Fruit fly (Drosophila melanogaster) whole organism, embryonic: Measurements from ENCODE around the gene RPA1.
A peak's percentile ranks its signal among the peaks of the same experiment; 100 is the strongest.

Experiments
- Abd-B ChIP-seq: fragments of 200-800 bp; sonication (Bioruptor generic); optimal IDR thresholded peaks from 2 replicates; lab custom pipeline; 2018; ENCODE audit warnings: missing biosample characterization, mild to moderate bottlenecking, missing genetic modification characterization, moderate library complexity
- Blimp-1 ChIP-seq: fragments of 200-800 bp; sonication (Bioruptor generic); optimal IDR thresholded peaks from 3 replicates; lab custom pipeline; 2018; ENCODE audit warnings: missing biosample characterization, missing genetic modification characterization, mild to moderate bottlenecking, moderate library complexity, missing genetic modification reagents
- CG10209 ChIP-seq: fragments of 200-800 bp; sonication (Bioruptor generic); optimal IDR thresholded peaks from 3 replicates; lab custom pipeline; 2017; ENCODE audit warnings: missing biosample characterization, mild to moderate bottlenecking, missing genetic modification characterization, missing genetic modification reagents
- CG10267 ChIP-seq: fragments of 200-800 bp; sonication (Bioruptor generic); optimal IDR thresholded peaks from 2 replicates; lab custom pipeline; 2018; ENCODE audit warnings: missing biosample characterization, mild to moderate bottlenecking, missing genetic modification characterization, moderate library complexity
- CG10979 ChIP-seq: fragments of 200-800 bp; sonication (Bioruptor generic); optimal IDR thresholded peaks from 2 replicates; lab custom pipeline; 2018; ENCODE audit warnings: missing biosample characterization, mild to moderate bottlenecking, missing genetic modification characterization, moderate library complexity
- CG11504 ChIP-seq: fragments of 200-800 bp; sonication (Bioruptor generic); optimal IDR thresholded peaks from 3 replicates; lab custom pipeline; 2019; ENCODE audit warnings: missing biosample characterization, mild to moderate bottlenecking, missing genetic modification characterization, moderate library complexity
- CG1233 ChIP-seq: fragments of 200-800 bp; sonication (Bioruptor generic); optimal IDR thresholded peaks from 4 replicates; lab custom pipeline; 2018; ENCODE audit warnings: missing biosample characterization, mild to moderate bottlenecking, missing genetic modification characterization
- CG12659 ChIP-seq: fragments of 200-800 bp; sonication (Bioruptor generic); optimal IDR thresholded peaks from 3 replicates; lab custom pipeline; 2017; ENCODE audit warnings: mild to moderate bottlenecking, missing biosample characterization, missing genetic modification reagents, missing genetic modification characterization
- CG13424 ChIP-seq: fragments of 200-800 bp; sonication (Bioruptor generic); optimal IDR thresholded peaks from 2 replicates; lab custom pipeline; 2019; ENCODE audit warnings: missing biosample characterization, mild to moderate bottlenecking, missing genetic modification characterization, moderate library complexity
- CG17829 ChIP-seq: fragments of 200-800 bp; optimal IDR thresholded peaks from 2 replicates; lab custom pipeline; 2019; ENCODE audit warnings: missing biosample characterization, mild to moderate bottlenecking, missing genetic modification characterization, moderate library complexity
- CG1832 ChIP-seq: fragments of 200-800 bp; sonication (Bioruptor generic); optimal IDR thresholded peaks from 2 replicates; lab custom pipeline; 2017; ENCODE audit warnings: missing biosample characterization, mild to moderate bottlenecking, missing genetic modification characterization, inconsistent platforms
- CG2199 ChIP-seq: fragments of 200-800 bp; sonication (Bioruptor generic); IDR thresholded peaks from 3 replicates; pipeline ENCODE4 v1.3.6; 2022; ENCODE audit warnings: missing biosample characterization, missing genetic modification characterization
- CG3281 ChIP-seq: fragments of 200-800 bp; sonication (Bioruptor generic); optimal IDR thresholded peaks from 3 replicates; lab custom pipeline; 2017; ENCODE audit warnings: missing biosample characterization, mild to moderate bottlenecking, missing genetic modification characterization
- CG3726 ChIP-seq: fragments of 200-800 bp; sonication (Bioruptor generic); IDR thresholded peaks from 3 replicates; pipeline ENCODE4, ENCODE4 v1.3.6; 2022; ENCODE audit warnings: missing biosample characterization, missing genetic modification characterization
- CG4328 ChIP-seq: fragments of 200-800 bp; sonication (Bioruptor generic); optimal IDR thresholded peaks from 3 replicates; lab custom pipeline; 2017; ENCODE audit warnings: missing biosample characterization, missing genetic modification reagents, missing genetic modification characterization
- CG6654 ChIP-seq: fragments of 200-800 bp; sonication (Bioruptor generic); optimal IDR thresholded peaks from 2 replicates; lab custom pipeline; 2017; ENCODE audit warnings: missing biosample characterization, mild to moderate bottlenecking, missing genetic modification characterization
- CG6813 ChIP-seq: fragments of 200-800 bp; sonication (Bioruptor generic); optimal IDR thresholded peaks from 2 replicates; lab custom pipeline; 2017; ENCODE audit warnings: missing biosample characterization, missing genetic modification characterization, mild to moderate bottlenecking, moderate library complexity, missing genetic modification reagents
- CG7786 ChIP-seq: fragments of 200-800 bp; sonication (Bioruptor generic); optimal IDR thresholded peaks from 2 replicates; lab custom pipeline; 2016; ENCODE audit warnings: missing biosample characterization, missing genetic modification characterization
- CG9437 ChIP-seq: fragments of 200-800 bp; sonication (Bioruptor generic); optimal IDR thresholded peaks from 2 replicates; lab custom pipeline; 2018; ENCODE audit warnings: missing biosample characterization, mild to moderate bottlenecking, missing genetic modification characterization
- CG9932 ChIP-seq: fragments of 200-800 bp; sonication (Bioruptor generic); IDR thresholded peaks from 2 replicates; pipeline ENCODE4 v1.3.6; 2022; ENCODE audit warnings: missing biosample characterization, missing genetic modification characterization
- CHES-1-like ChIP-seq: fragments of 200-800 bp; sonication (Bioruptor generic); optimal IDR thresholded peaks from 2 replicates; lab custom pipeline; 2016; ENCODE audit warnings: missing biosample characterization, missing genetic modification characterization
- Dfd ChIP-seq, 2 experiments: fragments of >200 bp; optimal IDR thresholded peaks; 2 replicates each; lab custom pipeline; 2017; ENCODE audit warnings: missing biosample characterization in 2 of 2, missing genetic modification characterization in 2 of 2
- Dip2 ChIP-seq: fragments of 200-800 bp; sonication (Bioruptor generic); IDR thresholded peaks from 2 replicates; pipeline ENCODE4 v1.3.6; 2022; ENCODE audit warnings: missing biosample characterization, missing genetic modification characterization
- Doc3 ChIP-seq: fragments of 200-800 bp; sonication (Bioruptor generic); IDR thresholded peaks from 3 replicates; pipeline ENCODE4 v1.3.6; 2022; ENCODE audit warnings: missing biosample characterization, missing genetic modification characterization; ENCODE audit not compliant: partially characterized antibody
- Drgx ChIP-seq: fragments of 200-800 bp; sonication (Bioruptor generic); IDR thresholded peaks from 2 replicates; pipeline ENCODE4 v1.3.6; 2022; ENCODE audit warnings: missing biosample characterization, missing genetic modification characterization
- Fer3 ChIP-seq: fragments of 200-800 bp; sonication (Bioruptor generic); optimal IDR thresholded peaks from 2 replicates; lab custom pipeline; 2018; ENCODE audit warnings: missing biosample characterization, mild to moderate bottlenecking, missing genetic modification characterization, moderate library complexity
- Hmr ChIP-seq: fragments of 200-800 bp; sonication (Bioruptor generic); optimal IDR thresholded peaks from 3 replicates; lab custom pipeline; 2017; ENCODE audit warnings: mild to moderate bottlenecking, missing biosample characterization, missing genetic modification reagents, missing genetic modification characterization
- Jarid2 ChIP-seq: fragments of 200-800 bp; sonication (Bioruptor generic); optimal IDR thresholded peaks from 3 replicates; lab custom pipeline; 2017; ENCODE audit warnings: mild to moderate bottlenecking, missing biosample characterization, missing genetic modification reagents, missing genetic modification characterization
- Lhr ChIP-seq: fragments of 200-800 bp; sonication (Bioruptor generic); optimal IDR thresholded peaks from 3 replicates; lab custom pipeline; 2017; ENCODE audit warnings: mild to moderate bottlenecking, missing biosample characterization, missing genetic modification reagents, missing genetic modification characterization
- Opbp ChIP-seq: fragments of 200-800 bp; sonication (Bioruptor generic); IDR thresholded peaks from 3 replicates; pipeline ENCODE4 v1.3.6; 2022; ENCODE audit warnings: missing biosample characterization, missing genetic modification characterization; ENCODE audit not compliant: partially characterized antibody
- Poxn ChIP-seq: fragments of 200-800 bp; sonication (Bioruptor generic); IDR thresholded peaks from 2 replicates; pipeline ENCODE4 v1.3.6; 2022; ENCODE audit warnings: missing biosample characterization, missing genetic modification characterization
- Ptx1 ChIP-seq: fragments of 200-800 bp; sonication (Bioruptor generic); IDR thresholded peaks from 2 replicates; pipeline ENCODE4 v1.3.6; 2022; ENCODE audit warnings: missing biosample characterization, missing genetic modification characterization
- Spps ChIP-seq: fragments of 200-800 bp; sonication (Bioruptor generic); optimal IDR thresholded peaks from 2 replicates; lab custom pipeline; 2018; ENCODE audit warnings: missing biosample characterization, mild to moderate bottlenecking, missing genetic modification characterization
- Sry-β ChIP-seq: fragments of 200-800 bp; sonication (Bioruptor generic); optimal IDR thresholded peaks from 2 replicates; lab custom pipeline; 2018; ENCODE audit warnings: missing biosample characterization, mild to moderate bottlenecking, missing genetic modification characterization, moderate library complexity
- Sry-δ ChIP-seq: fragments of 200-800 bp; sonication (Bioruptor generic); optimal IDR thresholded peaks from 2 replicates; lab custom pipeline; 2016; ENCODE audit warnings: missing biosample characterization, missing genetic modification characterization
- caup ChIP-seq: fragments of 200-800 bp; sonication (Bioruptor generic); optimal IDR thresholded peaks from 3 replicates; lab custom pipeline; 2017; ENCODE audit warnings: missing biosample characterization, mild to moderate bottlenecking, missing genetic modification characterization, moderate library complexity; ENCODE audit not compliant: severe bottlenecking
- dmrt11E ChIP-seq: fragments of 200-800 bp; sonication (Bioruptor generic); optimal IDR thresholded peaks from 3 replicates; lab custom pipeline; 2018; ENCODE audit warnings: missing biosample characterization, mild to moderate bottlenecking, missing genetic modification characterization, moderate library complexity
- dpn ChIP-seq, 2 experiments: fragments of 200-800 bp; sonication (Bioruptor generic); optimal IDR thresholded peaks; 3 replicates each; lab custom pipeline; 2016; ENCODE audit warnings: missing biosample characterization in 2 of 2, missing genetic modification characterization in 2 of 2
- ind ChIP-seq: fragments of 200-800 bp; sonication (Bioruptor generic); optimal IDR thresholded peaks from 3 replicates; lab custom pipeline; 2016; ENCODE audit warnings: missing biosample characterization, missing genetic modification characterization
- kah ChIP-seq: fragments of 200-800 bp; sonication (Bioruptor generic); optimal IDR thresholded peaks from 2 replicates; lab custom pipeline; 2018; ENCODE audit warnings: missing biosample characterization, mild to moderate bottlenecking, missing genetic modification characterization
- knrl ChIP-seq: fragments of 200-800 bp; sonication (Bioruptor generic); IDR thresholded peaks from 3 replicates; pipeline ENCODE4 v1.3.6; 2022; ENCODE audit warnings: missing biosample characterization, missing genetic modification characterization; ENCODE audit not compliant: partially characterized antibody
- lola ChIP-seq, 3 experiments: fragments of >200 bp in 2 of 3; fragments of 200-800 bp in 1 of 3; sonication (Bioruptor generic) in 1 of 3; optimal IDR thresholded peaks; 2 replicates each; lab custom pipeline; 2017 to 2019; ENCODE audit warnings: missing biosample characterization in 3 of 3, missing genetic modification characterization in 3 of 3, mild to moderate bottlenecking in 1 of 3, moderate library complexity in 1 of 3
- lov ChIP-seq, 2 experiments: fragments of 200-800 bp in 1 of 2; fragments of >200 bp in 1 of 2; sonication (Bioruptor generic) in 1 of 2; IDR thresholded peaks in 1 of 2; optimal IDR thresholded peaks in 1 of 2; 2 replicates in 1 of 2; 3 replicates in 1 of 2; pipeline versions ENCODE4 v1.3.6 to Lab custom; 2017 to 2022; ENCODE audit warnings: missing biosample characterization in 1 of 2, missing genetic modification characterization in 1 of 2
- nerfin-1 ChIP-seq: fragments of 200-800 bp; sonication (Bioruptor generic); optimal IDR thresholded peaks from 3 replicates; lab custom pipeline; 2019; ENCODE audit warnings: missing biosample characterization, mild to moderate bottlenecking, missing genetic modification characterization, moderate library complexity
- org-1 ChIP-seq: fragments of 200-800 bp; sonication (Bioruptor generic); optimal IDR thresholded peaks from 2 replicates; lab custom pipeline; 2017; ENCODE audit warnings: missing biosample characterization, missing genetic modification characterization
- psq ChIP-seq: fragments of 200-800 bp; sonication (Bioruptor generic); optimal IDR thresholded peaks from 2 replicates; lab custom pipeline; 2017; ENCODE audit warnings: missing biosample characterization, missing genetic modification characterization
- sim ChIP-seq: fragments of 200-800 bp; sonication (Bioruptor generic); IDR thresholded peaks from 2 replicates; pipeline ENCODE4 v1.3.6; 2022; ENCODE audit warnings: missing biosample characterization, missing genetic modification characterization

RPA1 gene

DNA sequence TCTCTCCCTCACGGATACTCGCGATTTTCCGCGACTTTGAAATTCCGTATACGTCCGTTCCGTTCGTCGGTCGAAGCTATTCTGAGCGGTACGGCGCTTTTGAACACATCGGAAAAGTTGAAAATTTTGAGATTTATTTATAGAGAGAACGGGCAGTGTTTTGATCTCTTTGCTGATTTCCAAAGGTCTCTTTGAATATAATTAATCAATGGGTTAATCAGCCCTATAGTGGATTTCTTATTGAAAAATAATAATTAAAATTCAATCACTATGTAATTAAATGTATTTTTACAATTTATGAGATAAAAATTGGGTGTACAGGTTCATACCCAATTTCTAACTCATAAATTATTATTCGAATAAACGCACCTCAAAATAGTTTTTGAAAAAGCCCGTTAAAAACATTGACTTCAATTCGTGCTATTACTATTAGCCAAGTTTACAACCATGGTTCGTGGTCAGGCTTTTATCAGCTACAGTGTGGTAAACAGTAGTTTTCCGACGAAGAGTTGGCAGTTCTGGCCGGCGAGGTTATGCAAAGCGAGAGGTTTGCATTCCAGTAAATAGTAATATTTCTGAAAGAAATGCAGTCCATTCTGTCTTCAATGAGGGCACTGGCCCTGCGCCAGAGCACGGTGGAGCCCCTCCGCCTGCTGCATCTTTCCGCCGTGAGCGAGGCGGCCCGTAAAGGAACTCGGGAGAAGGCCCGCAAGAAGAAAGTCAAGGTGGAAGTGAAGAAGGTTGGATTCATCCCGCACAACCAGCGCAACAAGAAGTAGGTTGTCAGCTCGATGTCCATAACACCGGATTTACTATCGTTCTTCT is 36.9 kb upstream of the RPA1 start, which contains the start of the genes CG9626 and mRpL1 (continued):
- TF ChIP-seq CG6813 (GFP tag; lab: Kevin White, UChicago): no peak
- TF ChIP-seq Abd-B: peak; percentile 78
- TF ChIP-seq Fer3 (tag; lab: Kevin White, UChicago): no peak
- no peak for TF ChIP-seq Dfd (GFP tag; optimal IDR thresholded peaks at IDR 0.05; lab: Kevin White, UChicago)
- no peak for TF ChIP-seq knrl (GFP tag; lab: Robert Waterston, UW)
- no peak for TF ChIP-seq lov (optimal IDR thresholded peaks at IDR 0.05; lab: Kevin White, UChicago)
- TF ChIP-seq lov (GFP tag; IDR thresholded peaks at IDR 0.05; lab: Robert Waterston, UW): no peak
- no peak for TF ChIP-seq CG9437 (GFP tag; lab: Kevin White, UChicago)
- no peak for TF ChIP-seq CG3726 (GFP tag; lab: Robert Waterston, UW)
- TF ChIP-seq Doc3 (GFP tag; lab: Robert Waterston, UW): no peak
- TF ChIP-seq Spps (tag; lab: Kevin White, UChicago): no peak
- TF ChIP-seq lola (GFP tag; optimal IDR thresholded peaks at IDR 0.05; lab: Kevin White, UChicago): no peak
- no peak for TF ChIP-seq CG1832 (GFP tag; lab: Kevin White, UChicago)
- TF ChIP-seq CG10979 (tag; lab: Kevin White, UChicago): peak; percentile 3
- TF ChIP-seq ind (GFP tag; lab: Kevin White, UChicago): no peak
- peak; percentile 69 for TF ChIP-seq Sry-δ (GFP tag; lab: Kevin White, UChicago)
- TF ChIP-seq CG2199 (GFP tag; lab: Robert Waterston, UW): peak; percentile 51; the same call in 1 of the 3 replicates
- peak; percentile 40 for TF ChIP-seq nerfin-1 (tag; lab: Kevin White, UChicago)
- TF ChIP-seq CG3281 (GFP tag; lab: Kevin White, UChicago): no peak
- TF ChIP-seq org-1 (GFP tag; lab: Kevin White, UChicago): no peak
- TF ChIP-seq CG12659 (GFP tag; lab: Kevin White, UChicago): peak; percentile 52
- TF ChIP-seq CG10267: peak; percentile 94
- peak; percentile 45 for TF ChIP-seq CG17829
- no peak for TF ChIP-seq sim (GFP tag; lab: Robert Waterston, UW)
- no peak for TF ChIP-seq CG13424 (tag; lab: Kevin White, UChicago)
- TF ChIP-seq CG6654 (GFP tag; lab: Kevin White, UChicago): no peak
- TF ChIP-seq CG11504: no peak
- TF ChIP-seq Jarid2 (GFP tag; lab: Kevin White, UChicago): no peak
- no peak for TF ChIP-seq caup
- no peak for TF ChIP-seq Blimp-1 (GFP tag; lab: Kevin White, UChicago)
- peak in 1 of 2 experiments; percentile 43 for TF ChIP-seq dpn (GFP tag; optimal IDR thresholded peaks at IDR 0.05; lab: Kevin White, UChicago)
- TF ChIP-seq kah: no peak
- TF ChIP-seq dmrt11E: peak; percentile 6
- TF ChIP-seq Hmr: peak; percentile 71
- no peak for TF ChIP-seq Ptx1 (GFP tag; lab: Robert Waterston, UW)
- TF ChIP-seq CG1233 (GFP tag; lab: Kevin White, UChicago): no peak
- TF ChIP-seq CG9932 (GFP tag; lab: Robert Waterston, UW): peak; percentile 28; the same call in 1 of the 2 replicates
- no peak for TF ChIP-seq psq (GFP tag; lab: Kevin White, UChicago)
- TF ChIP-seq Sry-β (GFP tag; lab: Kevin White, UChicago): no peak
- no peak for TF ChIP-seq CG10209 (GFP tag; lab: Kevin White, UChicago)
- no peak for TF ChIP-seq CG4328 (GFP tag; lab: Kevin White, UChicago)
- TF ChIP-seq CG7786 (GFP tag; lab: Kevin White, UChicago): peak; percentile 9
- TF ChIP-seq Drgx (GFP tag; lab: Robert Waterston, UW): no peak
- no peak for TF ChIP-seq CHES-1-like (GFP tag; lab: Kevin White, UChicago)
- TF ChIP-seq Opbp (GFP tag; lab: Robert Waterston, UW): peak; percentile 63; the same call in 2 of the 3 replicates
- peak; percentile 86 for TF ChIP-seq Lhr (GFP tag; lab: Kevin White, UChicago)
- no peak for TF ChIP-seq Dip2 (GFP tag; lab: Robert Waterston, UW)
- no peak for TF ChIP-seq Poxn
